Worm (Caenorhabditis elegans) whole organism, L1 larva: Measurements from ENCODE around the gene col-138.

Source experiments
- dpl-1 ChIP-seq, 3 experiments: fragments of 150-350 bp in 2 of 3; sonication (generic microtip) in 1 of 3; optimal IDR thresholded peaks; 2 replicates each; lab custom pipeline; 2014 to 2017; ENCODE audit warnings: missing biosample characterization in 3 of 3, missing genetic modification characterization in 3 of 3, missing genetic modification reagents in 3 of 3
- dsc-1 ChIP-seq: sonication (generic microtip); optimal IDR thresholded peaks from 2 replicates; lab custom pipeline; 2016; ENCODE audit warnings: mild to moderate bottlenecking, missing genetic modification characterization, missing compliant biosample characterization
- egl-27 ChIP-seq, 2 experiments: fragments of 150-350 bp in 1 of 2; sonication (generic microtip); optimal IDR thresholded peaks; 3 replicates each; lab custom pipeline; 2017 to 2018; ENCODE audit warnings: missing biosample characterization in 2 of 2, missing genetic modification characterization in 2 of 2, missing genetic modification reagents in 2 of 2
- fkh-10 ChIP-seq: sonication (generic microtip); optimal IDR thresholded peaks from 2 replicates; lab custom pipeline; 2017; ENCODE audit warnings: missing biosample characterization, missing genetic modification reagents, missing genetic modification characterization
- fkh-4 ChIP-seq: sonication (generic microtip); optimal IDR thresholded peaks from 2 replicates; lab custom pipeline; 2016; ENCODE audit warnings: missing compliant biosample characterization, missing genetic modification characterization, borderline replicate concordance
- lin-35 ChIP-seq, 2 experiments: fragments of 150-350 bp; optimal IDR thresholded peaks; 2 replicates each; lab custom pipeline; 2014; ENCODE audit warnings: missing biosample characterization in 2 of 2, missing genetic modification characterization in 2 of 2, missing genetic modification reagents in 2 of 2
- lin-39 ChIP-seq: fragments of 150-350 bp; optimal IDR thresholded peaks from 2 replicates; lab custom pipeline; 2014; ENCODE audit warnings: missing biosample characterization, missing genetic modification reagents, missing genetic modification characterization
- lsy-2 ChIP-seq, 2 experiments: fragments of 150-350 bp; optimal IDR thresholded peaks; 2 replicates each; lab custom pipeline; 2014; ENCODE audit warnings: missing biosample characterization in 2 of 2, missing genetic modification characterization in 2 of 2
- mdl-1 ChIP-seq, 2 experiments: fragments of 150-350 bp; optimal IDR thresholded peaks; 2 replicates each; lab custom pipeline; 2014 to 2017; ENCODE audit warnings: missing biosample characterization in 2 of 2, missing genetic modification characterization in 2 of 2, inconsistent platforms in 1 of 2
- nhr-12 ChIP-seq: sonication (generic microtip); optimal IDR thresholded peaks from 2 replicates; lab custom pipeline; 2017; ENCODE audit warnings: missing biosample characterization, missing genetic modification characterization
- nhr-77 ChIP-seq: fragments of 150-350 bp; optimal IDR thresholded peaks from 2 replicates; lab custom pipeline; 2014; ENCODE audit warnings: missing biosample characterization, missing genetic modification characterization
- tlp-1 ChIP-seq: fragments of 150-350 bp; optimal IDR thresholded peaks from 2 replicates; lab custom pipeline; 2014; ENCODE audit warnings: missing biosample characterization, missing genetic modification characterization
- unc-86 ChIP-seq: sonication (generic microtip); optimal IDR thresholded peaks from 2 replicates; lab custom pipeline; 2016; ENCODE audit warnings: missing genetic modification characterization, missing compliant biosample characterization
- ztf-4 ChIP-seq: fragments of 150-350 bp; optimal IDR thresholded peaks from 2 replicates; lab custom pipeline; 2014; ENCODE audit warnings: missing biosample characterization, missing genetic modification characterization

DNA sequence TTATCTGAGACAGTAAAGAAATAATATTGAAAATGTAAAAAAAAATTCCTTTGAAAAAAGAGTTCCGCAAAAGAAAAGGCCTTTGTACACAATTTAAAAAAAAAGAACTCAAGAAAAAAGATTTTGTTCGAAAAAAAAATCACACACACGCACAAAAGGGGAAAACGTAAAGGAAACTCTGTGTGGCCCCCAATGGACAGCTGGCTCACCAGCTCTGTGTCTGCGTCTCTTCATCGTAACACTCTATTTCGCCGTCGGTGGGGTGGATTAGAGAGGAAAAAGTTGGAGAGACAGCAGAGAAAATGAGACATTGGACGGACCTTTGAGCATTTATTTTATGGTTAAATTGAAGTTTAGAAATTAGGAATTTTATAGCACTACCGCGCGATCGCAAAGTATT lies 31.5 kb upstream of the col-138 start:
- TF ChIP-seq nhr-12 (tag; lab: Kevin White, UChicago) (no peak), dpl-1 (GFP tag; optimal IDR thresholded peaks at IDR 0.05; lab: Kevin White, UChicago) (peak in 1 of 3 experiments; percentile 14), lin-39 (tag; lab: Kevin White, UChicago) (no peak), mdl-1 (tag; optimal IDR thresholded peaks at IDR 0.05; lab: Kevin White, UChicago) (no peak), lin-35 (GFP tag; optimal IDR thresholded peaks at IDR 0.05; lab: Kevin White, UChicago) (peak in 1 of 2 experiments; percentile 25), dsc-1 (tag; lab: Kevin White, UChicago) (no peak), lsy-2 (tag; optimal IDR thresholded peaks at IDR 0.05; lab: Kevin White, UChicago) (peak in 1 of 2 experiments; percentile 5), ztf-4 (no peak), fkh-4 (tag; lab: Kevin White, UChicago) (no peak), tlp-1 (tag; lab: Kevin White, UChicago) (no peak), fkh-10 (no peak), egl-27 (tag; optimal IDR thresholded peaks at IDR 0.05; lab: Kevin White, UChicago) (no peak), nhr-77 (tag; lab: Kevin White, UChicago) (no peak), unc-86 (tag; lab: Kevin White, UChicago) (no peak)
